Worm (Caenorhabditis elegans) whole organism, L4 larva: Measurements from ENCODE around the gene sru-2.

Source experiments
- D1046.2 ChIP-seq: fragments of 200-800 bp; sonication (Bioruptor generic); IDR thresholded peaks from 2 replicates; pipeline ENCODE4 v1.3.6; 2022; ENCODE audit warnings: missing genetic modification characterization, missing compliant biosample characterization
- F26F4.8 ChIP-seq: fragments of 200-800 bp; sonication (Bioruptor generic); conservative IDR thresholded peaks from 2 replicates; pipeline ENCODE4 v1.3.6; 2022; ENCODE audit warnings: missing genetic modification characterization, missing compliant biosample characterization
- F37D6.2 ChIP-seq: sonication (generic microtip); optimal IDR thresholded peaks from 2 replicates; lab custom pipeline; 2016; ENCODE audit warnings: mild to moderate bottlenecking, missing genetic modification characterization, missing compliant biosample characterization
- Y48G9A.11 ChIP-seq: fragments of 200-800 bp; sonication (Bioruptor generic); IDR thresholded peaks from 2 replicates; pipeline ENCODE4 v1.3.6; 2022; ENCODE audit warnings: missing genetic modification reagents, missing genetic modification characterization, missing compliant biosample characterization
- ZK546.5 ChIP-seq, 2 experiments: sonication (generic microtip); optimal IDR thresholded peaks; 2 replicates each; lab custom pipeline; 2017; ENCODE audit warnings: missing biosample characterization in 2 of 2, missing genetic modification characterization in 2 of 2
- ama-1 ChIP-seq: fragments of 150-350 bp; optimal IDR thresholded peaks from 2 replicates; lab custom pipeline; 2014; ENCODE audit warnings: inconsistent platforms, mixed read lengths
- ceh-28 ChIP-seq: fragments of 150-350 bp; optimal IDR thresholded peaks from 2 replicates; lab custom pipeline; 2014; ENCODE audit warnings: missing biosample characterization, missing genetic modification reagents, missing genetic modification characterization
- ceh-32 ChIP-seq: sonication (generic microtip); optimal IDR thresholded peaks from 2 replicates; lab custom pipeline; 2016; ENCODE audit warnings: mild to moderate bottlenecking, missing genetic modification characterization, missing compliant biosample characterization; ENCODE audit not compliant: poor library complexity
- daf-12 ChIP-seq: fragments of 150-350 bp; optimal IDR thresholded peaks from 2 replicates; lab custom pipeline; 2014; ENCODE audit warnings: missing biosample characterization, missing genetic modification reagents, missing genetic modification characterization
- daf-16 ChIP-seq, 3 experiments: sonication (generic microtip); optimal IDR thresholded peaks; 2 replicates each; lab custom pipeline; 2016 to 2017; ENCODE audit warnings: missing genetic modification characterization in 3 of 3, missing genetic modification reagents in 3 of 3, mild to moderate bottlenecking in 2 of 3, missing compliant biosample characterization in 2 of 3, missing biosample characterization in 1 of 3, moderate library complexity in 1 of 3
- daf-19 ChIP-seq: fragments of 200-800 bp; sonication (Bioruptor generic); conservative IDR thresholded peaks from 2 replicates; pipeline ENCODE4 v1.3.6; 2022; ENCODE audit warnings: missing genetic modification characterization, missing compliant biosample characterization
- duxl-1 ChIP-seq: sonication (generic microtip); optimal IDR thresholded peaks from 2 replicates; lab custom pipeline; 2016; ENCODE audit warnings: mild to moderate bottlenecking, missing genetic modification characterization, moderate library complexity, missing compliant biosample characterization; ENCODE audit not compliant: poor library complexity
- dve-1 ChIP-seq: sonication (generic microtip); optimal IDR thresholded peaks from 2 replicates; lab custom pipeline; 2017; ENCODE audit warnings: antibody characterized with exemption, mild to moderate bottlenecking, missing genetic modification characterization, missing compliant biosample characterization; ENCODE audit not compliant: insufficient read depth
- fkh-10 ChIP-seq: fragments of 150-350 bp; optimal IDR thresholded peaks from 2 replicates; lab custom pipeline; 2014; ENCODE audit warnings: missing biosample characterization, missing genetic modification reagents, missing genetic modification characterization
- hif-1 ChIP-seq, 2 experiments: sonication (generic microtip); optimal IDR thresholded peaks; 2 replicates each; lab custom pipeline; 2016 to 2017; ENCODE audit warnings: missing compliant biosample characterization in 2 of 2, missing genetic modification characterization in 2 of 2, missing genetic modification reagents in 2 of 2, missing genotype in 2 of 2, mild to moderate bottlenecking in 1 of 2
- hlh-30 ChIP-seq: sonication (generic microtip); optimal IDR thresholded peaks from 2 replicates; lab custom pipeline; 2017; ENCODE audit warnings: antibody characterized with exemption, mild to moderate bottlenecking, missing genetic modification characterization, missing compliant biosample characterization; ENCODE audit not compliant: insufficient read depth
- jun-1 ChIP-seq: fragments of 150-350 bp; optimal IDR thresholded peaks from 2 replicates; lab custom pipeline; 2014; ENCODE audit warnings: missing biosample characterization, missing genetic modification reagents, missing genetic modification characterization
- lin-13 ChIP-seq: fragments of 150-350 bp; optimal IDR thresholded peaks from 2 replicates; lab custom pipeline; 2014; ENCODE audit warnings: missing biosample characterization, missing genetic modification reagents, missing genetic modification characterization
- lin-29 ChIP-seq: fragments of 200-800 bp; sonication (Bioruptor generic); IDR thresholded peaks from 2 replicates; pipeline ENCODE4 v1.3.6; 2022; ENCODE audit warnings: missing genetic modification reagents, missing genetic modification characterization, missing compliant biosample characterization
- lir-3 ChIP-seq: sonication (generic microtip); optimal IDR thresholded peaks from 2 replicates; lab custom pipeline; 2016; ENCODE audit warnings: mild to moderate bottlenecking, missing genetic modification characterization, missing compliant biosample characterization
- lsy-2 ChIP-seq, 2 experiments: fragments of 150-350 bp in 1 of 2; sonication (generic microtip) in 1 of 2; optimal IDR thresholded peaks; 2 replicates each; lab custom pipeline; 2014 to 2017; ENCODE audit warnings: missing biosample characterization in 2 of 2, missing genetic modification characterization in 2 of 2
- mdl-1 ChIP-seq, 2 experiments: fragments of 150-350 bp in 1 of 2; sonication (generic microtip) in 1 of 2; optimal IDR thresholded peaks; 2 replicates each; lab custom pipeline; 2014 to 2017; ENCODE audit warnings: missing biosample characterization in 2 of 2, missing genetic modification characterization in 2 of 2
- mxl-2 ChIP-seq: fragments of 200-800 bp; sonication (Bioruptor generic); conservative IDR thresholded peaks from 2 replicates; pipeline ENCODE4 v1.3.6; 2022; ENCODE audit warnings: missing genetic modification reagents, missing genetic modification characterization, missing compliant biosample characterization
- nhr-10 ChIP-seq: fragments of 150-350 bp; optimal IDR thresholded peaks from 2 replicates; lab custom pipeline; 2014; ENCODE audit warnings: missing biosample characterization, missing genetic modification characterization
- nhr-102 ChIP-seq: sonication (generic microtip); optimal IDR thresholded peaks from 2 replicates; lab custom pipeline; 2016; ENCODE audit warnings: mild to moderate bottlenecking, missing genetic modification characterization, moderate library complexity, missing compliant biosample characterization
- nhr-111 ChIP-seq: fragments of 200-800 bp; sonication (Bioruptor generic); optimal IDR thresholded peaks from 2 replicates; lab custom pipeline; 2018; ENCODE audit warnings: mild to moderate bottlenecking, missing genetic modification characterization, missing compliant biosample characterization
- nhr-237 ChIP-seq: sonication (generic microtip); optimal IDR thresholded peaks from 2 replicates; lab custom pipeline; 2017; ENCODE audit warnings: missing biosample characterization, missing genetic modification characterization
- nhr-25 ChIP-seq: sonication (generic microtip); optimal IDR thresholded peaks from 2 replicates; lab custom pipeline; 2017; ENCODE audit warnings: missing genetic modification characterization, mild to moderate bottlenecking, missing compliant biosample characterization, antibody characterized with exemption, moderate library complexity, borderline replicate concordance; ENCODE audit not compliant: insufficient read depth
- nhr-42 ChIP-seq: fragments of 200-800 bp; sonication (Bioruptor generic); IDR thresholded peaks from 2 replicates; pipeline ENCODE4 v1.3.6; 2022; ENCODE audit warnings: missing genetic modification characterization, missing compliant biosample characterization
- nhr-48 ChIP-seq: sonication (generic microtip); optimal IDR thresholded peaks from 2 replicates; lab custom pipeline; 2016; ENCODE audit warnings: mild to moderate bottlenecking, missing genetic modification characterization, missing compliant biosample characterization
- nhr-6 ChIP-seq: fragments of 150-350 bp; optimal IDR thresholded peaks from 2 replicates; lab custom pipeline; 2014; ENCODE audit warnings: missing biosample characterization, missing genetic modification characterization
- pha-4 ChIP-seq, 2 experiments: fragments of 150-350 bp in 1 of 2; fragments of 200-800 bp in 1 of 2; sonication (Bioruptor generic) in 1 of 2; IDR thresholded peaks in 1 of 2; optimal IDR thresholded peaks in 1 of 2; 2 replicates each; pipeline versions ENCODE4 v1.3.6 to Lab custom; 2014 to 2022; ENCODE audit warnings: missing genetic modification characterization in 2 of 2, missing genetic modification reagents in 2 of 2, missing biosample characterization in 1 of 2, missing compliant biosample characterization in 1 of 2
- php-3 ChIP-seq: fragments of 200-800 bp; sonication (Bioruptor generic); IDR thresholded peaks from 2 replicates; pipeline ENCODE4 v1.3.6; 2022; ENCODE audit warnings: missing genetic modification reagents, missing genetic modification characterization, missing compliant biosample characterization
- set-16 ChIP-seq: fragments of 200-800 bp; sonication (Bioruptor generic); IDR thresholded peaks from 2 replicates; pipeline ENCODE4 v1.3.6; 2022; ENCODE audit warnings: missing genetic modification reagents, missing genetic modification characterization, missing compliant biosample characterization
- skn-1 ChIP-seq: fragments of 150-350 bp; optimal IDR thresholded peaks from 2 replicates; lab custom pipeline; 2014; ENCODE audit warnings: missing biosample characterization, missing genetic modification characterization
- snpc-1.2 ChIP-seq: fragments of 200-800 bp; sonication (Bioruptor generic); IDR thresholded peaks from 2 replicates; pipeline ENCODE4 v1.3.6; 2022; ENCODE audit warnings: missing genetic modification reagents, missing genetic modification characterization, missing compliant biosample characterization
- spr-1 ChIP-seq: sonication (generic microtip); optimal IDR thresholded peaks from 2 replicates; lab custom pipeline; 2016; ENCODE audit warnings: mild to moderate bottlenecking, missing genetic modification characterization, missing compliant biosample characterization
- spr-3 ChIP-seq: fragments of 200-800 bp; sonication (Bioruptor generic); optimal IDR thresholded peaks from 2 replicates; lab custom pipeline; 2018; ENCODE audit warnings: mild to moderate bottlenecking, missing genetic modification characterization, missing compliant biosample characterization
- unc-130 ChIP-seq: sonication (generic microtip); optimal IDR thresholded peaks from 2 replicates; lab custom pipeline; 2016; ENCODE audit warnings: missing genetic modification reagents, missing genetic modification characterization, missing compliant biosample characterization
- zfp-3 ChIP-seq: fragments of 200-800 bp; sonication (Bioruptor generic); conservative IDR thresholded peaks from 2 replicates; pipeline ENCODE4 v1.3.6; 2022; ENCODE audit warnings: missing genetic modification reagents, missing genetic modification characterization, missing compliant biosample characterization
- zip-2 ChIP-seq: fragments of 150-350 bp; optimal IDR thresholded peaks from 2 replicates; lab custom pipeline; 2014; ENCODE audit warnings: missing biosample characterization, missing genetic modification characterization
- ztf-11 ChIP-seq: fragments of 150-350 bp; optimal IDR thresholded peaks from 2 replicates; lab custom pipeline; 2014; ENCODE audit warnings: missing biosample characterization, missing genetic modification characterization

The sru-2 gene

ce11 chrIV:9508612-9509011 lies 22.5 kb downstream of the sru-2 start, which contains the start of gene ethe-1 (continued):
- TF ChIP-seq skn-1 (tag; lab: Kevin White, UChicago) (no peak), daf-16 (GFP tag; optimal IDR thresholded peaks at IDR 0.05; lab: Kevin White, UChicago) (no peak), daf-16 (tag; optimal IDR thresholded peaks at IDR 0.05; lab: Kevin White, UChicago) (peak; percentile 84), spr-3 (GFP tag; lab: Kevin White, UChicago) (no peak), lsy-2 (tag; optimal IDR thresholded peaks at IDR 0.05; lab: Kevin White, UChicago) (no peak), mxl-2 (GFP tag; lab: Robert Waterston, UW) (no peak), lin-29 (GFP tag; lab: Robert Waterston, UW) (no peak), ceh-28 (tag; lab: Kevin White, UChicago) (no peak), php-3 (GFP tag; lab: Robert Waterston, UW) (no peak), hif-1 (tag; optimal IDR thresholded peaks at IDR 0.05; lab: Kevin White, UChicago) (peak; percentile 82 to 92), nhr-237 (tag; lab: Kevin White, UChicago) (no peak), Y48G9A.11 (no peak), dve-1 (tag; lab: Kevin White, UChicago) (peak; percentile 28), spr-1 (tag; lab: Kevin White, UChicago) (no peak), ceh-32 (no peak), fkh-10 (GFP tag; lab: Kevin White, UChicago) (no peak), nhr-10 (tag; lab: Kevin White, UChicago) (no peak), mdl-1 (tag; optimal IDR thresholded peaks at IDR 0.05; lab: Kevin White, UChicago) (no peak), nhr-111 (no peak), ztf-11 (tag; lab: Kevin White, UChicago) (no peak), unc-130 (GFP tag; lab: Kevin White, UChicago) (no peak), nhr-102 (tag; lab: Kevin White, UChicago) (no peak), daf-12 (no peak), D1046.2 (GFP tag; lab: Robert Waterston, UW) (no peak), F26F4.8 (GFP tag; lab: Robert Waterston, UW) (no peak), nhr-6 (tag; lab: Kevin White, UChicago) (peak; percentile 26), duxl-1 (tag; lab: Kevin White, UChicago) (no peak), ZK546.5 (tag; optimal IDR thresholded peaks at IDR 0.05; lab: Kevin White, UChicago) (no peak), set-16 (no peak), jun-1 (tag; lab: Kevin White, UChicago) (no peak), pha-4 (GFP tag; IDR thresholded peaks at IDR 0.05; lab: Robert Waterston, UW) (no peak), pha-4 (tag; optimal IDR thresholded peaks at IDR 0.05; lab: Kevin White, UChicago) (no peak), hlh-30 (tag; lab: Kevin White, UChicago) (no peak), daf-19 (GFP tag; lab: Robert Waterston, UW) (no peak), lin-13 (GFP tag; lab: Kevin White, UChicago) (no peak)

ce11 chrIV:9510439-9510838 lies 24.4 kb downstream of the sru-2 start, which contains the start of gene C33A12.4:
Gene C33A12.4, minus strand, starts transcription at chrIV:9510569.
- TF ChIP-seq hlh-30 (tag; lab: Kevin White, UChicago) (no peak), zfp-3 (GFP tag; lab: Robert Waterston, UW) (no peak), zip-2 (tag; lab: Kevin White, UChicago) (no peak), nhr-102 (tag; lab: Kevin White, UChicago) (no peak), ama-1 (peak; percentile 28), nhr-48 (no peak), ZK546.5 (tag; optimal IDR thresholded peaks at IDR 0.05; lab: Kevin White, UChicago) (no peak), nhr-42 (GFP tag; lab: Robert Waterston, UW) (0 out of 2 replicates have a peak, but pooled peaks have one; percentile 10), F37D6.2 (no peak), Y48G9A.11 (no peak), nhr-25 (no peak), snpc-1.2 (GFP tag; lab: Robert Waterston, UW) (no peak), set-16 (no peak), lir-3 (tag; lab: Kevin White, UChicago) (no peak)
- TF ChIP-seq, all 104 proteins: peak for 2
